Fruit fly (Drosophila melanogaster) whole organism, embryonic: ENCODE measurements around the gene CG15011.

ENCODE experiments used
- CG8290 ChIP-seq, 3 experiments: fragments of 200-800 bp; sonication (Bioruptor generic); optimal IDR thresholded peaks; 2 replicates each; lab custom pipeline; 2016 to 2019; ENCODE audit warnings: missing biosample characterization in 3 of 3, missing genetic modification characterization in 3 of 3, mild to moderate bottlenecking in 2 of 3, moderate library complexity in 1 of 3
- ci ChIP-seq: fragments of 200-800 bp; sonication (Bioruptor generic); IDR thresholded peaks from 3 replicates; pipeline ENCODE4 v1.3.6; 2022; ENCODE audit warnings: missing biosample characterization, missing genetic modification characterization
- psq ChIP-seq: fragments of 200-800 bp; sonication (Bioruptor generic); optimal IDR thresholded peaks from 2 replicates; lab custom pipeline; 2017; ENCODE audit warnings: missing biosample characterization, missing genetic modification characterization
- sna ChIP-seq: fragments of 200-800 bp; sonication (Bioruptor generic); IDR thresholded peaks from 2 replicates; pipeline ENCODE4 v1.3.6; 2022; ENCODE audit warnings: missing biosample characterization, missing genetic modification characterization; ENCODE audit not compliant: partially characterized antibody

dm6 chr3L:4282627-4283026, 23.7 kb upstream of the CG15011 start, which contains the start of gene CG11583:
- TF ChIP-seq psq (GFP tag; lab: Kevin White, UChicago) (peak; percentile 3), CG8290 (GFP tag; optimal IDR thresholded peaks at IDR 0.05; lab: Kevin White, UChicago) (no peak), CG8290 (tag; optimal IDR thresholded peaks at IDR 0.05; lab: Kevin White, UChicago) (no peak), ci (GFP tag; lab: Robert Waterston, UW) (peak; percentile 64; the same call in 1 of the 3 replicates), sna (GFP tag; lab: Robert Waterston, UW) (no peak)
